Fruit fly (Drosophila melanogaster) whole organism, adult: ENCODE results near the gene Eip74EF.

ENCODE experiments used
- CG14711 ChIP-seq: fragments of 200-800 bp; sonication (Bioruptor generic); optimal IDR thresholded peaks from 2 replicates; lab custom pipeline; 2018; ENCODE audit warnings: missing biosample characterization, mild to moderate bottlenecking, missing genetic modification characterization, moderate library complexity
- CG7045 ChIP-seq: fragments of 200-800 bp; sonication (Bioruptor generic); optimal IDR thresholded peaks from 2 replicates; lab custom pipeline; 2017; ENCODE audit warnings: missing biosample characterization, mild to moderate bottlenecking, missing genetic modification characterization
- Clk ChIP-seq: fragments of 200-800 bp; sonication (Bioruptor generic); optimal IDR thresholded peaks from 2 replicates; lab custom pipeline; 2017; ENCODE audit warnings: missing biosample characterization, missing genetic modification characterization
- Mnt ChIP-seq: fragments of 200-800 bp; sonication (Bioruptor generic); optimal IDR thresholded peaks from 2 replicates; lab custom pipeline; 2016; ENCODE audit warnings: missing biosample characterization, mild to moderate bottlenecking, missing genetic modification characterization
- cic ChIP-seq: fragments of 200-800 bp; sonication (Bioruptor generic); optimal IDR thresholded peaks from 2 replicates; lab custom pipeline; 2017; ENCODE audit warnings: missing biosample characterization, mild to moderate bottlenecking, missing genetic modification characterization, moderate library complexity
- ovo ChIP-seq: fragments of 200-800 bp; sonication (Bioruptor generic); optimal IDR thresholded peaks from 2 replicates; lab custom pipeline; 2016; ENCODE audit warnings: missing biosample characterization, missing genetic modification characterization

- TF ChIP-seq Mnt (GFP tag; lab: Kevin White, UChicago): no peak
- no peak for TF ChIP-seq cic
- TF ChIP-seq Clk: no peak
- no peak for TF ChIP-seq CG7045
- TF ChIP-seq CG14711 (tag; lab: Kevin White, UChicago): no peak
- no peak for TF ChIP-seq ovo (GFP tag; lab: Kevin White, UChicago)
Observed at dm6 chr3L:17625574-17626128, 6.5 kb upstream of the Eip74EF start.
